Worm (Caenorhabditis elegans): Measurements from ENCODE around the gene C45B11.8.

The C45B11.8 gene

ce11 chrV:11040473-11040872 lies at the start of gene C45B11.8:
Gene C45B11.8, plus strand, starts transcription at chrV:11040773.
- no peak for TF ChIP-seq che-1 (tag; optimal IDR thresholded peaks at IDR 0.05)
- TF ChIP-seq ceh-45 (GFP tag; IDR thresholded peaks at IDR 0.05): no peak
- no peak for TF ChIP-seq F13H6.1 (tag; optimal IDR thresholded peaks at IDR 0.05)
- no peak for TF ChIP-seq C38D4.7 (GFP tag; optimal IDR thresholded peaks at IDR 0.05)
- TF ChIP-seq hlh-15 (tag; optimal IDR thresholded peaks at IDR 0.05): no peak
- no peak for TF ChIP-seq K02D7.2 (tag; optimal IDR thresholded peaks at IDR 0.05)
- no peak for TF ChIP-seq odd-2 (tag; optimal IDR thresholded peaks at IDR 0.05)
- no peak for TF ChIP-seq mec-3 (tag; optimal IDR thresholded peaks at IDR 0.05; ENCODE audit: borderline replicate concordance)
- TF ChIP-seq madf-2 (tag; optimal IDR thresholded peaks at IDR 0.05): no peak
- no peak for TF ChIP-seq pax-1 (tag; optimal IDR thresholded peaks at IDR 0.05)
- TF ChIP-seq lin-11 (tag; optimal IDR thresholded peaks at IDR 0.05): no peak
- no peak for TF ChIP-seq pat-9 (tag; optimal IDR thresholded peaks at IDR 0.05)
- no peak for TF ChIP-seq ceh-30 (tag; optimal IDR thresholded peaks at IDR 0.05)
- TF ChIP-seq pros-1 (tag; optimal IDR thresholded peaks at IDR 0.05): no peak
- no peak for TF ChIP-seq fax-1 (tag; optimal IDR thresholded peaks at IDR 0.05)
- no peak for TF ChIP-seq unc-86 (tag; optimal IDR thresholded peaks at IDR 0.05)
- no peak for TF ChIP-seq ceh-14 (tag; optimal IDR thresholded peaks at IDR 0.05)

DNA sequence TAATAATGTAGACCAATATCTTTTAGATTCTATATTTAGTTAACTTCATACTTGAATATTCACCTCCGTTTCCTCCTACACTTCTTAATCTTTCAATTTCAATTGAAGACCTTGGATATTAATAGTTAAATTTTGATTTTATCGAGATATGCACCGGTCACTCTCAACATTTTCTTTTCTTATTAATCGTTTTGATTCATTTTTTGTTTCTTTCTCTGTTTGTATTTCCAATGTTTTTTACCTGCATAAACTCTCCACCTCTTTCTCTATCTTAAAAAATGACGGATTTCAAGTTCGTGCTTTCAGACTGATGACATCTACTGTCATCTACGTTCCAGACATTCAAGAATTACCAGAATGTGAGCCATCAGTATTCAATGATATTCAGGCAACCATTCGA lies 48.8 kb upstream of the C45B11.8 start, which contains the start of gene frpr-9:
Gene frpr-9, plus strand, starts transcription at position 301 of the 400 bp plus-strand sequence.
- no peak for TF ChIP-seq unc-42 (tag; optimal IDR thresholded peaks at IDR 0.05)
- TF ChIP-seq elt-4 (tag; optimal IDR thresholded peaks at IDR 0.05): no peak
- no peak for TF ChIP-seq ceh-34 (tag; optimal IDR thresholded peaks at IDR 0.05)
- TF ChIP-seq che-1 (tag; optimal IDR thresholded peaks at IDR 0.05): no peak
- TF ChIP-seq nfya-1 (tag; optimal IDR thresholded peaks at IDR 0.05): no peak
- TF ChIP-seq tbx-7 (tag; optimal IDR thresholded peaks at IDR 0.05): no peak
- TF ChIP-seq npax-4 (tag; optimal IDR thresholded peaks at IDR 0.05): no peak
- no peak for TF ChIP-seq ceh-6 (GFP tag; optimal IDR thresholded peaks at IDR 0.05)
- TF ChIP-seq ztf-16 (tag; optimal IDR thresholded peaks at IDR 0.05): no peak
- TF ChIP-seq ceh-48 (tag; optimal IDR thresholded peaks at IDR 0.05): no peak
- no peak for TF ChIP-seq C38D4.7 (GFP tag; optimal IDR thresholded peaks at IDR 0.05)
- TF ChIP-seq ttx-3 (tag; optimal IDR thresholded peaks at IDR 0.05): no peak
- TF ChIP-seq madf-2 (tag; optimal IDR thresholded peaks at IDR 0.05): no peak
- TF ChIP-seq ceh-19 (GFP tag; optimal IDR thresholded peaks at IDR 0.05): no peak
- no peak for TF ChIP-seq ceh-9 (tag; optimal IDR thresholded peaks at IDR 0.05)

DNA sequence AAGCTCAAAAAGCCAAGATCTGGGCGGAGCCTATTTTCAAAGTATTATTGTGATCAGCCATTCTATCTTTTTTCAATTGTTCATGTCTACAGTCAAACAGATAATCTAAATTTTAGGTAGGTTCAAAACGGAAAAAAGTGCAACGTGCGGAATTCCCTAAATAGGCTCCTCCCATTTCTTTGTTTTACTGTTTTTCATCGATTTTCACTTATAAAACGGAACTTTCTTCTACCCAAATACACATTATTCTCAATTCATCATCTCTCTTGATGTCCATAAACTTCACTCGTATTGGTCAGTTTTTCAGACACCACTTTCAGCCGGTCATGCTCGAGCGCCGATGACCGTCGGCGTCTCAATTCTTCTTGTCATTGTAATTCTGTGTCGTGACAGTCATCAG lies 41.8 kb upstream of the C45B11.8 start, which contains the start of gene F53B7.7:
Gene F53B7.7, plus strand, starts transcription at position 301 of the 400 bp plus-strand sequence.
- TF ChIP-seq ceh-48 (tag; optimal IDR thresholded peaks at IDR 0.05): no peak
- no peak for TF ChIP-seq odd-2 (tag; optimal IDR thresholded peaks at IDR 0.05)
- no peak for TF ChIP-seq ets-4 (tag; optimal IDR thresholded peaks at IDR 0.05)
- TF ChIP-seq elt-2 (tag; optimal IDR thresholded peaks at IDR 0.05): no peak

DNA sequence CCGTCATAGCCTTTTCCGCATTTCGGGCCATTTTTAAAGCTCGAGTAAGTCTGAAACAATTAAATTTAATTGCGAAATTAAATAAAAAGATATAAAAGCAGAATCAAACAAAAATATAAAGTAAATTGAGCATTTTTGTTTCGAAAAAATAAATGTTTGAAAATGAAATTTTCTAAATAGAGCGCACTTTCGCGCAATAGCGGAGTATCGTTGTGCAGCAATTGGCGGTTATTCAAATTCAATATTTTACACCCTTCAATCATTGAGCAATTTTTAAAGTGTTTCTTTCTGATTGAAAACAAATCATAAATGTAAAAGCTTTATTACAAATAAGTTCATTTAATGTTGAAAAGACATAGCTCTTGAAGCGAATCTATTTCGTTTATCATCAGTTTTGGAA lies 39.9 kb upstream of the C45B11.8 start, which contains the start of gene isy-1:
Gene isy-1, minus strand, starts transcription at position 50 of the 400 bp plus-strand sequence.
- TF ChIP-seq nfya-1 (tag; optimal IDR thresholded peaks at IDR 0.05) (peak; percentile 37), unc-42 (tag; optimal IDR thresholded peaks at IDR 0.05) (peak; percentile 92), ceh-31 (tag; optimal IDR thresholded peaks at IDR 0.05) (peak; percentile 47), ama-1 (optimal IDR thresholded peaks at IDR 0.05) (no peak)

DNA sequence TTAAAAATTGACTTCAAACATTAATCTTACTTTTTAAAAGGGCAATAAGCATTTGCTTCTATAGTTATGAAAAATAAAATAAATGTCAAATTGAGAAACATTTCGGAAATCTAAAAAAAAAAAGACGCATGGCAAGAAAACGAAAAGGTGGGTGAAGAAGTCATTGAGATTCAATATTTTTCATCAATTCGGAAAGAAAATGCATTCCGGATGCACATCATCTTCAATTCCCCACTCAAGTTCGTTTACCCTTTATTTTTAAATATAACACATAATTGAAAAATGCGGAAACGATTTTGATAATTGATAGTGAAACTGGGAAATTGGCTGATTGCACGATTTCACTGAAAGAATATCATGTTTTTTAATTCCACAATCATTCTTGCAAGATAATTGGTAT lies 38.1 kb upstream of the C45B11.8 start, which contains the start of gene F53B7.4:
Gene F53B7.4, minus strand, starts transcription at position 101 of the 400 bp plus-strand sequence.
- TF ChIP-seq sdc-2 (tag; optimal IDR thresholded peaks at IDR 0.05) (no peak), C08G9.2 (tag; optimal IDR thresholded peaks at IDR 0.05) (no peak), unc-3 (GFP tag; conservative IDR thresholded peaks at IDR 0.05) (no peak), unc-3 (tag; optimal IDR thresholded peaks at IDR 0.05) (no peak), zip-5 (tag; optimal IDR thresholded peaks at IDR 0.05) (no peak), npax-4 (tag; optimal IDR thresholded peaks at IDR 0.05) (no peak), ama-1 (optimal IDR thresholded peaks at IDR 0.05) (no peak), nhr-11 (tag; optimal IDR thresholded peaks at IDR 0.05) (no peak), eyg-1 (tag; optimal IDR thresholded peaks at IDR 0.05) (no peak), gmeb-2 (tag; optimal IDR thresholded peaks at IDR 0.05) (no peak), syd-9 (tag; optimal IDR thresholded peaks at IDR 0.05) (no peak), C38D4.7 (GFP tag; optimal IDR thresholded peaks at IDR 0.05) (no peak), ceh-9 (tag; optimal IDR thresholded peaks at IDR 0.05) (no peak), ceh-2 (tag; optimal IDR thresholded peaks at IDR 0.05) (no peak), dve-1 (tag; optimal IDR thresholded peaks at IDR 0.05) (no peak), ceh-19 (GFP tag; optimal IDR thresholded peaks at IDR 0.05) (no peak), dmd-4 (tag; optimal IDR thresholded peaks at IDR 0.05; ENCODE audit: borderline replicate concordance) (no peak)
